Worm (Caenorhabditis elegans) whole organism, L3 larva: ENCODE results near the gene thoc-7.

Experiments used
- R02D3.7 ChIP-seq: fragments of 150-350 bp; optimal IDR thresholded peaks from 2 replicates; lab custom pipeline; 2014; ENCODE audit warnings: missing biosample characterization, missing genetic modification characterization
- aly-2 ChIP-seq: fragments of 150-350 bp; optimal IDR thresholded peaks from 2 replicates; lab custom pipeline; 2014; ENCODE audit warnings: missing biosample characterization, missing genetic modification characterization
- ceh-16 ChIP-seq: sonication (generic microtip); optimal IDR thresholded peaks from 2 replicates; lab custom pipeline; 2017; ENCODE audit warnings: missing biosample characterization, missing genetic modification characterization
- ceh-28 ChIP-seq: fragments of 150-350 bp; optimal IDR thresholded peaks from 2 replicates; lab custom pipeline; 2014; ENCODE audit warnings: missing biosample characterization, missing genetic modification reagents, missing genetic modification characterization
- ceh-82 ChIP-seq: fragments of 150-350 bp; optimal IDR thresholded peaks from 2 replicates; lab custom pipeline; 2014; ENCODE audit warnings: missing biosample characterization, missing genetic modification characterization
- ceh-9 ChIP-seq: sonication (generic microtip); optimal IDR thresholded peaks from 2 replicates; lab custom pipeline; 2018; ENCODE audit warnings: missing biosample characterization, missing genetic modification characterization
- daf-12 ChIP-seq: fragments of 150-350 bp; optimal IDR thresholded peaks from 2 replicates; lab custom pipeline; 2014; ENCODE audit warnings: missing biosample characterization, missing genetic modification reagents, missing genetic modification characterization
- egl-27 ChIP-seq: sonication (generic microtip); optimal IDR thresholded peaks from 4 replicates; lab custom pipeline; 2017; ENCODE audit warnings: missing biosample characterization, missing genetic modification reagents, missing genetic modification characterization
- egl-5 ChIP-seq: fragments of 150-350 bp; optimal IDR thresholded peaks from 2 replicates; lab custom pipeline; 2017; ENCODE audit warnings: missing biosample characterization, missing genetic modification reagents, missing genetic modification characterization, inconsistent platforms
- elt-1 ChIP-seq: fragments of 150-350 bp; optimal IDR thresholded peaks from 2 replicates; lab custom pipeline; 2014; ENCODE audit warnings: missing biosample characterization, missing genetic modification characterization
- elt-2 ChIP-seq: sonication (generic microtip); optimal IDR thresholded peaks from 2 replicates; lab custom pipeline; 2016; ENCODE audit warnings: missing genetic modification reagents, mild to moderate bottlenecking, missing genetic modification characterization, missing compliant biosample characterization
- eor-1 ChIP-seq, 2 experiments: fragments of 150-350 bp; optimal IDR thresholded peaks; 2 replicates each; lab custom pipeline; 2014 to 2018; ENCODE audit warnings: missing biosample characterization in 2 of 2, missing genetic modification characterization in 2 of 2
- fkh-10 ChIP-seq: sonication (generic microtip); optimal IDR thresholded peaks from 2 replicates; lab custom pipeline; 2017; ENCODE audit warnings: missing biosample characterization, missing genetic modification reagents, missing genetic modification characterization
- fkh-2 ChIP-seq: fragments of 150-350 bp; optimal IDR thresholded peaks from 2 replicates; lab custom pipeline; 2014; ENCODE audit warnings: missing biosample characterization, missing genetic modification reagents, missing genetic modification characterization
- fos-1 ChIP-seq: fragments of 150-350 bp; optimal IDR thresholded peaks from 2 replicates; lab custom pipeline; 2014; ENCODE audit warnings: missing biosample characterization, missing genetic modification characterization
- hmg-11 ChIP-seq: sonication (generic microtip); optimal IDR thresholded peaks from 2 replicates; lab custom pipeline; 2016; ENCODE audit warnings: missing genetic modification characterization, missing compliant biosample characterization
- jun-1 ChIP-seq: fragments of 150-350 bp; optimal IDR thresholded peaks from 2 replicates; lab custom pipeline; 2014; ENCODE audit warnings: missing biosample characterization, missing genetic modification reagents, missing genetic modification characterization
- lin-15B ChIP-seq: fragments of 150-350 bp; optimal IDR thresholded peaks from 2 replicates; lab custom pipeline; 2014; ENCODE audit warnings: missing biosample characterization, missing genetic modification characterization
- mdl-1 ChIP-seq: fragments of 150-350 bp; optimal IDR thresholded peaks from 2 replicates; lab custom pipeline; 2014; ENCODE audit warnings: missing biosample characterization, missing genetic modification characterization
- mml-1 ChIP-seq: fragments of 150-350 bp; sonication (generic microtip); optimal IDR thresholded peaks from 3 replicates; lab custom pipeline; 2014; ENCODE audit warnings: missing biosample characterization, missing genetic modification characterization
- nfya-1 ChIP-seq: sonication (generic microtip); optimal IDR thresholded peaks from 2 replicates; lab custom pipeline; 2017; ENCODE audit warnings: missing genetic modification characterization, mild to moderate bottlenecking, missing compliant biosample characterization, antibody characterized with exemption, moderate library complexity; ENCODE audit not compliant: insufficient read depth
- nhr-11 ChIP-seq: fragments of 150-350 bp; optimal IDR thresholded peaks from 2 replicates; lab custom pipeline; 2014; ENCODE audit warnings: missing biosample characterization, missing genetic modification characterization
- nhr-12 ChIP-seq: fragments of 150-350 bp; optimal IDR thresholded peaks from 2 replicates; lab custom pipeline; 2014; ENCODE audit warnings: missing biosample characterization, missing genetic modification characterization
- nhr-23 ChIP-seq: fragments of 150-350 bp; optimal IDR thresholded peaks from 2 replicates; lab custom pipeline; 2014; ENCODE audit warnings: missing biosample characterization, missing genetic modification reagents, missing genetic modification characterization
- nhr-237 ChIP-seq: fragments of 150-350 bp; optimal IDR thresholded peaks from 2 replicates; lab custom pipeline; 2014; ENCODE audit warnings: missing biosample characterization, missing genetic modification characterization
- nhr-25 ChIP-seq: sonication (generic microtip); optimal IDR thresholded peaks from 2 replicates; lab custom pipeline; 2017; ENCODE audit warnings: missing biosample characterization, missing genetic modification characterization
- nhr-28 ChIP-seq: fragments of 150-350 bp; optimal IDR thresholded peaks from 2 replicates; lab custom pipeline; 2014; ENCODE audit warnings: missing biosample characterization, missing genetic modification characterization
- nhr-43 ChIP-seq: sonication (generic microtip); optimal IDR thresholded peaks from 2 replicates; lab custom pipeline; 2016; ENCODE audit warnings: mild to moderate bottlenecking, missing genetic modification characterization, missing compliant biosample characterization; ENCODE audit not compliant: poor library complexity, severe bottlenecking
- nhr-67 ChIP-seq: fragments of 150-350 bp; optimal IDR thresholded peaks from 2 replicates; lab custom pipeline; 2014; ENCODE audit warnings: missing biosample characterization, missing genetic modification characterization
- nhr-76 ChIP-seq: fragments of 150-350 bp; sonication (generic microtip); optimal IDR thresholded peaks from 5 replicates; lab custom pipeline; 2014; ENCODE audit warnings: missing biosample characterization, missing genetic modification characterization
- nhr-77 ChIP-seq: fragments of 150-350 bp; optimal IDR thresholded peaks from 2 replicates; lab custom pipeline; 2014; ENCODE audit warnings: missing biosample characterization, missing genetic modification characterization
- pha-4 ChIP-seq: fragments of 150-350 bp; optimal IDR thresholded peaks from 2 replicates; lab custom pipeline; 2014; ENCODE audit warnings: missing biosample characterization, missing genetic modification reagents, missing genetic modification characterization
- pqm-1 ChIP-seq: fragments of 150-350 bp; optimal IDR thresholded peaks from 2 replicates; lab custom pipeline; 2017; ENCODE audit warnings: missing biosample characterization, missing genetic modification characterization, inconsistent platforms
- sea-2 ChIP-seq: fragments of 150-350 bp; sonication (generic microtip); optimal IDR thresholded peaks from 4 replicates; lab custom pipeline; 2014; ENCODE audit warnings: missing biosample characterization, missing genetic modification reagents, missing genetic modification characterization
- skn-1 ChIP-seq: fragments of 150-350 bp; optimal IDR thresholded peaks from 2 replicates; lab custom pipeline; 2014; ENCODE audit warnings: missing biosample characterization, missing genetic modification characterization
- snpc-4 ChIP-seq: fragments of 150-350 bp; optimal IDR thresholded peaks from 2 replicates; lab custom pipeline; 2014; ENCODE audit warnings: missing biosample characterization, missing genetic modification characterization
- tbx-2 ChIP-seq: sonication (generic microtip); optimal IDR thresholded peaks from 2 replicates; lab custom pipeline; 2016; ENCODE audit warnings: mild to moderate bottlenecking, missing genetic modification characterization, missing compliant biosample characterization
- unc-39 ChIP-seq: sonication (generic microtip); optimal IDR thresholded peaks from 4 replicates; lab custom pipeline; 2017; ENCODE audit warnings: missing biosample characterization, missing genetic modification characterization
- unc-62 ChIP-seq: fragments of 150-350 bp; sonication (generic microtip); optimal IDR thresholded peaks from 4 replicates; lab custom pipeline; 2014; ENCODE audit warnings: missing biosample characterization, missing genetic modification reagents, missing genetic modification characterization
- zag-1 ChIP-seq: fragments of 150-350 bp; optimal IDR thresholded peaks from 2 replicates; lab custom pipeline; 2014; ENCODE audit warnings: missing biosample characterization, missing genetic modification characterization
- ztf-11 ChIP-seq: fragments of 150-350 bp; optimal IDR thresholded peaks from 2 replicates; lab custom pipeline; 2014; ENCODE audit warnings: missing biosample characterization, missing genetic modification characterization
- ztf-4 ChIP-seq: fragments of 150-350 bp; optimal IDR thresholded peaks from 2 replicates; lab custom pipeline; 2014; ENCODE audit warnings: missing biosample characterization, missing genetic modification characterization

The thoc-7 gene

ce11 chrIV:13865172-13865571, 17.4 kb upstream of the thoc-7 start, which contains the start of gene vamp-8:
TSS of gene vamp-8 (minus strand) at chrIV:13865196.
- TF ChIP-seq nhr-23 (tag; lab: Kevin White, UChicago) (no peak), lin-15B (tag; lab: Kevin White, UChicago) (no peak), aly-2 (tag; lab: Kevin White, UChicago) (no peak), pha-4 (tag; lab: Kevin White, UChicago) (peak; percentile 100)

ce11 chrIV:13866754-13867153, 15.8 kb upstream of the thoc-7 start, which contains the start of gene B0513.90:
TSS of gene B0513.90 (plus strand) at chrIV:13867054.
- TF ChIP-seq elt-2 (tag; lab: Kevin White, UChicago) (no peak), snpc-4 (tag; lab: Kevin White, UChicago) (no peak), eor-1 (tag; optimal IDR thresholded peaks at IDR 0.05; lab: Kevin White, UChicago) (no peak), nhr-28 (tag; lab: Kevin White, UChicago) (no peak), nhr-67 (tag; lab: Kevin White, UChicago) (no peak), sea-2 (GFP tag; lab: Kevin White, UChicago) (no peak), R02D3.7 (tag; lab: Kevin White, UChicago) (no peak), nhr-25 (no peak), skn-1 (no peak), nhr-77 (tag; lab: Kevin White, UChicago) (no peak)

ce11 chrIV:13870085-13870484, 12.4 kb upstream of the thoc-7 start:
- TF ChIP-seq unc-39 (tag; lab: Kevin White, UChicago) (no peak), nhr-43 (no peak), nhr-28 (tag; lab: Kevin White, UChicago) (no peak), R02D3.7 (tag; lab: Kevin White, UChicago) (no peak), snpc-4 (tag; lab: Kevin White, UChicago) (no peak), elt-1 (tag; lab: Kevin White, UChicago) (no peak), nhr-25 (no peak), daf-12 (tag; lab: Kevin White, UChicago) (no peak), nhr-23 (tag; lab: Kevin White, UChicago) (no peak), fkh-2 (tag; lab: Kevin White, UChicago) (no peak), ceh-9 (tag; lab: Kevin White, UChicago) (no peak), nhr-77 (tag; lab: Kevin White, UChicago) (no peak), fkh-10 (no peak), jun-1 (tag; lab: Kevin White, UChicago) (no peak), pha-4 (tag; lab: Kevin White, UChicago) (no peak), elt-2 (tag; lab: Kevin White, UChicago) (no peak), tbx-2 (tag; lab: Kevin White, UChicago) (no peak), fos-1 (tag; lab: Kevin White, UChicago) (no peak)

ce11 chrIV:13876565-13877153, 5.9 kb upstream of the thoc-7 start, which contains the start of gene prdh-1:
TSS of gene prdh-1 (minus strand) at chrIV:13876615.
- TF ChIP-seq ztf-4 (tag; lab: Kevin White, UChicago) (no peak), nhr-28 (tag; lab: Kevin White, UChicago) (no peak), nhr-12 (tag; lab: Kevin White, UChicago) (no peak), ceh-28 (tag; lab: Kevin White, UChicago) (no peak), nfya-1 (peak; percentile 85), mdl-1 (no peak), nhr-23 (tag; lab: Kevin White, UChicago) (no peak)

- TF ChIP-seq daf-12 (tag; lab: Kevin White, UChicago) (no peak), unc-62 (no peak), ceh-82 (tag; lab: Kevin White, UChicago) (no peak), ztf-11 (tag; lab: Kevin White, UChicago) (no peak), nhr-67 (tag; lab: Kevin White, UChicago) (no peak), ceh-9 (tag; lab: Kevin White, UChicago) (no peak), nhr-11 (tag; lab: Kevin White, UChicago) (no peak), nhr-23 (tag; lab: Kevin White, UChicago) (no peak), elt-2 (tag; lab: Kevin White, UChicago) (no peak), nhr-77 (tag; lab: Kevin White, UChicago) (no peak), fkh-2 (tag; lab: Kevin White, UChicago) (no peak), nhr-237 (tag; lab: Kevin White, UChicago) (no peak), pqm-1 (tag; lab: Kevin White, UChicago) (no peak), mdl-1 (peak; percentile 21), pha-4 (tag; lab: Kevin White, UChicago) (peak; percentile 66), nhr-43 (no peak), egl-5 (tag; lab: Kevin White, UChicago) (peak; percentile 46), egl-27 (tag; lab: Kevin White, UChicago) (no peak), ceh-16 (tag; lab: Kevin White, UChicago) (no peak), ztf-4 (tag; lab: Kevin White, UChicago) (no peak), sea-2 (GFP tag; lab: Kevin White, UChicago) (no peak), ceh-28 (tag; lab: Kevin White, UChicago) (no peak), hmg-11 (tag; lab: Kevin White, UChicago) (peak; percentile 82), skn-1 (no peak), nhr-76 (tag; lab: Kevin White, UChicago) (no peak), zag-1 (no peak), nfya-1 (peak; percentile 73), mml-1 (tag; lab: Kevin White, UChicago) (no peak)
Measured at ce11 chrIV:13877707-13878106, 4.8 kb upstream of the thoc-7 start.
